Worm (Caenorhabditis elegans) whole organism, early embryonic: Measurements from ENCODE around the gene srh-243.

Experiments
- B0310.2 ChIP-seq: sonication (generic microtip); optimal IDR thresholded peaks from 2 replicates; lab custom pipeline; 2016; ENCODE audit warnings: mild to moderate bottlenecking, missing genetic modification characterization, missing compliant biosample characterization
- F13C5.2 ChIP-seq: sonication (generic microtip); optimal IDR thresholded peaks from 2 replicates; lab custom pipeline; 2017; ENCODE audit warnings: mild to moderate bottlenecking, missing genetic modification characterization, inconsistent platforms, missing compliant biosample characterization
- aly-1 ChIP-seq: sonication (generic microtip); optimal IDR thresholded peaks from 2 replicates; lab custom pipeline; 2016; ENCODE audit warnings: missing genetic modification characterization, missing compliant biosample characterization
- ama-1 ChIP-seq: fragments of 150-350 bp; optimal IDR thresholded peaks from 2 replicates; lab custom pipeline; 2014
- hmbx-1 ChIP-seq: sonication (generic microtip); optimal IDR thresholded peaks from 2 replicates; lab custom pipeline; 2016; ENCODE audit warnings: mild to moderate bottlenecking, missing genetic modification characterization, missing compliant biosample characterization
- hnd-1 ChIP-seq: sonication (generic microtip); optimal IDR thresholded peaks from 2 replicates; lab custom pipeline; 2016; ENCODE audit warnings: missing genetic modification characterization, missing compliant biosample characterization
- pes-1 ChIP-seq: fragments of 200-800 bp; sonication (Bioruptor generic); IDR thresholded peaks from 2 replicates; pipeline ENCODE4 v1.3.6; 2022; ENCODE audit warnings: missing genetic modification reagents, missing genetic modification characterization, missing compliant biosample characterization
- sea-1 ChIP-seq: fragments of 200-800 bp; sonication (Bioruptor generic); conservative IDR thresholded peaks from 2 replicates; pipeline ENCODE4 v1.3.6; 2022; ENCODE audit warnings: missing genetic modification characterization, missing compliant biosample characterization
- tbx-11 ChIP-seq: fragments of 200-800 bp; sonication (Bioruptor generic); IDR thresholded peaks from 2 replicates; pipeline ENCODE4 v1.3.6; 2022; ENCODE audit warnings: missing genetic modification characterization, missing compliant biosample characterization
- tbx-37 ChIP-seq: fragments of 200-800 bp; sonication (Bioruptor generic); conservative IDR thresholded peaks from 2 replicates; pipeline ENCODE4 v1.3.6; 2022; ENCODE audit warnings: missing genetic modification reagents, missing genetic modification characterization, missing compliant biosample characterization

ce11 chrV:2832666-2833065, 37.6 kb upstream of the srh-243 start, which contains the start of gene srj-50:
- TF ChIP-seq pes-1 (GFP tag; lab: Robert Waterston, UW): no peak
- no peak for TF ChIP-seq tbx-37 (GFP tag; lab: Robert Waterston, UW)
- TF ChIP-seq F13C5.2: no peak
- no peak for TF ChIP-seq hnd-1 (tag; lab: Kevin White, UChicago)
- no peak for TF ChIP-seq tbx-11 (GFP tag; lab: Robert Waterston, UW)
- TF ChIP-seq hmbx-1: no peak
- no peak for TF ChIP-seq ama-1
- TF ChIP-seq sea-1 (GFP tag; lab: Robert Waterston, UW): no peak
- TF ChIP-seq aly-1: no peak
- TF ChIP-seq B0310.2 (tag; lab: Kevin White, UChicago): no peak
